Worm (Caenorhabditis elegans): ENCODE results near the gene pho-9.

pho-9 gene

ce11 chrIII:2801800-2802515 lies 41.3 kb upstream of the pho-9 start, which contains the start of the genes twk-45 and Y71H2AM.25:
TSS of gene twk-45 (minus strand) at chrIII:2801900.
TSS of gene Y71H2AM.25 (plus strand) at chrIII:2802465.
- no peak for TF ChIP-seq sem-4 (tag; optimal IDR thresholded peaks at IDR 0.05)
- TF ChIP-seq unc-62 (GFP tag; optimal IDR thresholded peaks at IDR 0.05), result no peak
- no peak for TF ChIP-seq nhr-6 (tag; optimal IDR thresholded peaks at IDR 0.05)
- no peak for TF ChIP-seq ztf-11 (tag; optimal IDR thresholded peaks at IDR 0.05)
- TF ChIP-seq C34F6.9 (tag; optimal IDR thresholded peaks at IDR 0.05), result no peak
- no peak for TF ChIP-seq R02D3.7 (tag; optimal IDR thresholded peaks at IDR 0.05)
- no peak for TF ChIP-seq snpc-4 (tag; optimal IDR thresholded peaks at IDR 0.05)
- no peak for TF ChIP-seq aly-2 (tag; optimal IDR thresholded peaks at IDR 0.05)
- no peak for TF ChIP-seq fos-1 (tag; optimal IDR thresholded peaks at IDR 0.05)
- no peak for TF ChIP-seq nhr-77 (tag; optimal IDR thresholded peaks at IDR 0.05)
- TF ChIP-seq elt-3 (tag; optimal IDR thresholded peaks at IDR 0.05), result no peak
- TF ChIP-seq F13H6.1 (tag; optimal IDR thresholded peaks at IDR 0.05), result no peak
- no peak for TF ChIP-seq nhr-12 (tag; optimal IDR thresholded peaks at IDR 0.05)
- TF ChIP-seq mbf-1 (tag; optimal IDR thresholded peaks at IDR 0.05), result no peak
- no peak for TF ChIP-seq lin-11 (tag; optimal IDR thresholded peaks at IDR 0.05)
- no peak for TF ChIP-seq crh-2 (tag; optimal IDR thresholded peaks at IDR 0.05)
- no peak for TF ChIP-seq skn-1 (tag; optimal IDR thresholded peaks at IDR 0.05)
- no peak for TF ChIP-seq sma-9 (GFP tag; optimal IDR thresholded peaks at IDR 0.05)
- TF ChIP-seq sma-9 (tag; optimal IDR thresholded peaks at IDR 0.05), result no peak

ce11 chrIII:2800743-2801142 lies 40.1 kb upstream of the pho-9 start:
- no peak for TF ChIP-seq C34F6.9 (tag; optimal IDR thresholded peaks at IDR 0.05)
- TF ChIP-seq lin-11 (tag; optimal IDR thresholded peaks at IDR 0.05), result no peak
- TF ChIP-seq alr-1 (tag; optimal IDR thresholded peaks at IDR 0.05), result no peak
- TF ChIP-seq unc-55 (GFP tag; optimal IDR thresholded peaks at IDR 0.05), result no peak
- TF ChIP-seq nhr-129 (tag; optimal IDR thresholded peaks at IDR 0.05), result no peak
- no peak for TF ChIP-seq mbf-1 (tag; optimal IDR thresholded peaks at IDR 0.05)
- no peak for TF ChIP-seq snpc-4 (tag; optimal IDR thresholded peaks at IDR 0.05)
- no peak for TF ChIP-seq elt-3 (tag; optimal IDR thresholded peaks at IDR 0.05)
- no peak for TF ChIP-seq ama-1 (optimal IDR thresholded peaks at IDR 0.05)
- no peak for TF ChIP-seq ztf-1 (GFP tag; conservative IDR thresholded peaks at IDR 0.05)

ce11 chrIII:2795442-2796023 lies 34.9 kb upstream of the pho-9 start:
- TF ChIP-seq ama-1 (optimal IDR thresholded peaks at IDR 0.05), result no peak
- TF ChIP-seq lin-13 (GFP tag; optimal IDR thresholded peaks at IDR 0.05), result no peak
- no peak for TF ChIP-seq sma-9 (GFP tag; optimal IDR thresholded peaks at IDR 0.05)
- no peak for TF ChIP-seq sma-9 (tag; optimal IDR thresholded peaks at IDR 0.05)
- TF ChIP-seq mbf-1 (tag; optimal IDR thresholded peaks at IDR 0.05), result no peak

ce11 chrIII:2794057-2794456 lies 33.4 kb upstream of the pho-9 start:
- no peak for TF ChIP-seq snpc-4 (tag; optimal IDR thresholded peaks at IDR 0.05)
- TF ChIP-seq zag-1 (tag; optimal IDR thresholded peaks at IDR 0.05), result no peak
- TF ChIP-seq R02D3.7 (tag; optimal IDR thresholded peaks at IDR 0.05), result no peak
- TF ChIP-seq crh-2 (tag; optimal IDR thresholded peaks at IDR 0.05), result no peak
- TF ChIP-seq egl-27 (tag; optimal IDR thresholded peaks at IDR 0.05), result no peak
- TF ChIP-seq nhr-12 (tag; optimal IDR thresholded peaks at IDR 0.05), result no peak
- TF ChIP-seq blmp-1 (tag; optimal IDR thresholded peaks at IDR 0.05; ENCODE audit: insufficient read depth), result no peak
- TF ChIP-seq nhr-11 (tag; optimal IDR thresholded peaks at IDR 0.05), result no peak
- TF ChIP-seq nhr-77 (tag; optimal IDR thresholded peaks at IDR 0.05), result no peak
- no peak for TF ChIP-seq fos-1 (tag; optimal IDR thresholded peaks at IDR 0.05)
- no peak for TF ChIP-seq ztf-1 (GFP tag; conservative IDR thresholded peaks at IDR 0.05)
- no peak for TF ChIP-seq lin-39 (tag; optimal IDR thresholded peaks at IDR 0.05)
- no peak for TF ChIP-seq nhr-237 (tag; optimal IDR thresholded peaks at IDR 0.05)
- TF ChIP-seq ztf-11 (tag; optimal IDR thresholded peaks at IDR 0.05), result no peak
- no peak for TF ChIP-seq F13H6.1 (tag; optimal IDR thresholded peaks at IDR 0.05)
- no peak for TF ChIP-seq lin-13 (GFP tag; optimal IDR thresholded peaks at IDR 0.05)
- no peak for TF ChIP-seq sma-9 (GFP tag; optimal IDR thresholded peaks at IDR 0.05)
- TF ChIP-seq sma-9 (tag; optimal IDR thresholded peaks at IDR 0.05), result no peak
- TF ChIP-seq ceh-16 (tag; optimal IDR thresholded peaks at IDR 0.05), result no peak
- TF ChIP-seq aly-2 (tag; optimal IDR thresholded peaks at IDR 0.05), result no peak
- TF ChIP-seq nhr-10 (tag; optimal IDR thresholded peaks at IDR 0.05), result no peak
